Worm (Caenorhabditis elegans): ENCODE results near the gene fut-2.
A peak's percentile ranks its signal among the peaks of the same experiment; 100 is the strongest.

fut-2 gene

ce11 chrV:6559585-6559984 lies 16.1 kb downstream of the fut-2 start (continued):
- TF ChIP-seq K12H6.12 (tag; optimal IDR thresholded peaks at IDR 0.05) = no peak
- peak; percentile 66 for TF ChIP-seq F57A8.1 (GFP tag; optimal IDR thresholded peaks at IDR 0.05)
- TF ChIP-seq C06A6.2 (GFP tag; conservative IDR thresholded peaks at IDR 0.05) = no peak
- TF ChIP-seq Y53F4B.3 (GFP tag; IDR thresholded peaks at IDR 0.05) = no peak
- no peak for TF ChIP-seq F22D6.2 (tag; optimal IDR thresholded peaks at IDR 0.05)
- peak; percentile 49 for TF ChIP-seq somi-1 (GFP tag; optimal IDR thresholded peaks at IDR 0.05)
- TF ChIP-seq tbp1 (GFP tag; optimal IDR thresholded peaks at IDR 0.05) = peak; percentile 87
- TF ChIP-seq F55B11.4 (tag; optimal IDR thresholded peaks at IDR 0.05; ENCODE audit: borderline replicate concordance, insufficient read depth) = no peak
- TF ChIP-seq ceh-100 (GFP tag; IDR thresholded peaks at IDR 0.05) = peak; percentile 49; the same call in 1 of the 2 replicates
- TF ChIP-seq dpl-1 (GFP tag; optimal IDR thresholded peaks at IDR 0.05) = no peak
- TF ChIP-seq nfya-2 (GFP tag; IDR thresholded peaks at IDR 0.05) = no peak
- TF ChIP-seq nhr-120 (GFP tag; IDR thresholded peaks at IDR 0.05) = no peak
- no peak for TF ChIP-seq lin-54 (GFP tag; optimal IDR thresholded peaks at IDR 0.05)
- TF ChIP-seq sea-2 (GFP tag; IDR thresholded peaks at IDR 0.05) = no peak
- TF ChIP-seq ztf-25 (GFP tag; IDR thresholded peaks at IDR 0.05) = peak; percentile 78; the same call in 1 of the 2 replicates
- no peak for TF ChIP-seq hlh-12 (tag; optimal IDR thresholded peaks at IDR 0.05)
- 0 out of 2 replicates have a peak, but pooled peaks have one; percentile 42 for TF ChIP-seq cebp-2 (GFP tag; IDR thresholded peaks at IDR 0.05)
- peak; percentile 52 for TF ChIP-seq mxl-1 (tag; optimal IDR thresholded peaks at IDR 0.05)
- peak; percentile 45 for TF ChIP-seq T26A5.8 (tag; optimal IDR thresholded peaks at IDR 0.05)
- no peak for TF ChIP-seq let-526 (GFP tag; IDR thresholded peaks at IDR 0.05)
- TF ChIP-seq ceh-40 (GFP tag; IDR thresholded peaks at IDR 0.05) = no peak
- no peak; the same call in 1 of the 2 replicates for TF ChIP-seq aptf-3 (GFP tag; IDR thresholded peaks at IDR 0.05)
- TF ChIP-seq nfya-1 (tag; optimal IDR thresholded peaks at IDR 0.05; ENCODE audit: borderline replicate concordance, insufficient read depth) = no peak
- TF ChIP-seq T07F8.4 (tag; optimal IDR thresholded peaks at IDR 0.05) = peak; percentile 69
- TF ChIP-seq ztf-28 (GFP tag; IDR thresholded peaks at IDR 0.05) = no peak
- TF ChIP-seq atf-7 (tag; optimal IDR thresholded peaks at IDR 0.05) = peak; percentile 9
- TF ChIP-seq F52B5.7 (tag; optimal IDR thresholded peaks at IDR 0.05) = no peak
- no peak for TF ChIP-seq Y79H2A.3 (GFP tag; conservative IDR thresholded peaks at IDR 0.05)
- peak; percentile 64 for TF ChIP-seq ekl-4 (GFP tag; IDR thresholded peaks at IDR 0.05)
- no peak for TF ChIP-seq bed-2 (GFP tag; IDR thresholded peaks at IDR 0.05)
- TF ChIP-seq madf-3 (GFP tag; IDR thresholded peaks at IDR 0.05) = no peak
- peak; percentile 89 for TF ChIP-seq die-1 (tag; optimal IDR thresholded peaks at IDR 0.05)
- no peak for TF ChIP-seq F10E7.11 (tag; optimal IDR thresholded peaks at IDR 0.05)
- TF ChIP-seq Y67H2A.10 (GFP tag; conservative IDR thresholded peaks at IDR 0.05) = 0 out of 2 replicates have a peak, but pooled peaks have one; percentile 19
- TF ChIP-seq F39B2.1 (GFP tag; IDR thresholded peaks at IDR 0.05) = no peak
- no peak for TF ChIP-seq hlh-26 (GFP tag; conservative IDR thresholded peaks at IDR 0.05)
- peak; percentile 45 for TF ChIP-seq madf-8 (GFP tag; conservative IDR thresholded peaks at IDR 0.05)
- no peak for TF ChIP-seq K11D2.4 (GFP tag; IDR thresholded peaks at IDR 0.05)
- no peak for TF ChIP-seq sdz-38 (tag; optimal IDR thresholded peaks at IDR 0.05)
- no peak for TF ChIP-seq attf-3 (GFP tag; conservative IDR thresholded peaks at IDR 0.05)
- TF ChIP-seq egl-44 (GFP tag; IDR thresholded peaks at IDR 0.05) = peak; percentile 85
- TF ChIP-seq nhr-90 (tag; optimal IDR thresholded peaks at IDR 0.05) = peak; percentile 89
- no peak for TF ChIP-seq lin-40 (tag; optimal IDR thresholded peaks at IDR 0.05)
- TF ChIP-seq mes-4 (tag; optimal IDR thresholded peaks at IDR 0.05) = peak; percentile 39
- 0 out of 2 replicates have a peak, but pooled peaks have one; percentile 24 for TF ChIP-seq hsf-1 (GFP tag; IDR thresholded peaks at IDR 0.05)
- no peak for TF ChIP-seq F49E8.2 (tag; optimal IDR thresholded peaks at IDR 0.05; ENCODE audit: insufficient read depth)
- no peak for TF ChIP-seq zfh-2 (GFP tag; conservative IDR thresholded peaks at IDR 0.05)
- no peak for TF ChIP-seq akir-1 (GFP tag; optimal IDR thresholded peaks at IDR 0.05)
